Fruit fly (Drosophila melanogaster): ENCODE results near the gene crq.

- no peak for TF ChIP-seq ey (GFP tag; optimal IDR thresholded peaks at IDR 0.05)
- TF ChIP-seq jim (GFP tag; optimal IDR thresholded peaks at IDR 0.05), result no peak
- no peak for TF ChIP-seq OdsH (GFP tag; optimal IDR thresholded peaks at IDR 0.05)
- TF ChIP-seq sage (GFP tag; optimal IDR thresholded peaks at IDR 0.05), result no peak
- no peak for TF ChIP-seq psq (GFP tag; optimal IDR thresholded peaks at IDR 0.05)
- no peak for TF ChIP-seq Hnf4 (GFP tag; optimal IDR thresholded peaks at IDR 0.05)
Measured at dm6 chr2L:487171-487570, 34.3 kb upstream of the crq start.

All from whole organism, wandering third instar larva.